Fruit fly (Drosophila melanogaster) whole organism, adult: Measurements from ENCODE around the gene CG9016.

ENCODE experiments used
- CG7101 ChIP-seq: fragments of 200-800 bp; sonication (Bioruptor generic); optimal IDR thresholded peaks from 2 replicates; lab custom pipeline; 2018; ENCODE audit warnings: missing biosample characterization, mild to moderate bottlenecking, missing genetic modification characterization, moderate library complexity
- pad ChIP-seq: fragments of 200-800 bp; sonication (Bioruptor generic); optimal IDR thresholded peaks from 3 replicates; lab custom pipeline; 2017; ENCODE audit warnings: missing biosample characterization, missing genetic modification characterization, mild to moderate bottlenecking, moderate library complexity, missing genetic modification reagents

DNA sequence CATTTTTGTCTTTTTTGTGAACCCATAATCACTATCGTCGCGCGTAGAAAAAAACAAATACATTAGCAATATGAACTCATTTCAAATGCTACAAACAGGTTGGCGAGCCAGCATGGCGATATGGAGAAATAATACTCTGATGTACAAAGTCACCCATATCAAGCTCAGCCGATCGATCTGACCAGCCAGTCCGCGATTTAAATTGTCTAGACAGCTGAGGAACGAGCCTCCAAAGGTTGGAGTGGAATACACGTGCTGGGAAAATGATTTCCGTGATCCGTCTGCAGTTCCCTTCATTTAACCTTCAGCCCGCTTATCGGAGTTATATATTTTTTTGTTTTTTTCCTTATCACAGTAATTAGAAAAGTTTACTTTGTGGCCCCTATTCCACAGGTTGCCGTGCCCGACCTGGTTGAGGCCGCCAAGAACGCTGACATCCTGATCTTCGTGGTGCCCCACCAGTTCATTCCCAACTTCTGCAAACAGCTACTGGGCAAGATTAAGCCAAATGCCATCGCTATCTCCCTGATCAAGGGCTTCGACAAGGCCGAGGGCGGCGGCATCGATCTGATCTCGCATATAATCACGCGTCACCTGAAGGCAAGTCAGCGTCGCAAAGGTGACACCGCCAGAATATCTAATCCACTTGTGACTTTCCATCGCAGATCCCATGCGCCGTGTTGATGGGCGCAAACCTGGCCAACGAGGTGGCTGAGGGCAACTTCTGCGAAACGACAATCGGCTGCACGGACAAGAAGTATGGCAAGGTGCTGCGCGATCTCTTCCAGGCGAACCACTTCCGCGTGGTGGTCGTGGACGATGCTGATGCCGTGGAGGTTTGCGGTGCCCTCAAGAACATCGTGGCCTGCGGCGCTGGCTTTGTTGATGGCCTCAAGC lies 22.4 kb upstream of the CG9016 start:
- TF ChIP-seq CG7101 (tag; lab: Kevin White, UChicago) (no peak), pad (GFP tag; lab: Kevin White, UChicago) (no peak)
